Fruit fly (Drosophila melanogaster) whole organism, prepupa: Measurements from ENCODE around the gene B9d2.

Experiments used
- CG3919 ChIP-seq: fragments of 200-800 bp; sonication (Bioruptor generic); optimal IDR thresholded peaks from 3 replicates; lab custom pipeline; 2016; ENCODE audit warnings: missing biosample characterization, missing genetic modification characterization
- CG4318 ChIP-seq: fragments of 200-800 bp; sonication (Bioruptor generic); optimal IDR thresholded peaks from 3 replicates; lab custom pipeline; 2017; ENCODE audit warnings: missing biosample characterization, mild to moderate bottlenecking, missing genetic modification characterization
- CG6808 ChIP-seq: fragments of 200-800 bp; sonication (Bioruptor generic); optimal IDR thresholded peaks from 3 replicates; lab custom pipeline; 2017; ENCODE audit warnings: missing biosample characterization, missing genetic modification characterization, mild to moderate bottlenecking, moderate library complexity, missing genetic modification reagents
- CG6854 ChIP-seq: fragments of 200-800 bp; sonication (Bioruptor generic); optimal IDR thresholded peaks from 2 replicates; lab custom pipeline; 2017; ENCODE audit warnings: missing biosample characterization, mild to moderate bottlenecking, missing genetic modification characterization
- Eip75B ChIP-seq: fragments of 200-800 bp; sonication (Bioruptor generic); optimal IDR thresholded peaks from 3 replicates; lab custom pipeline; 2016; ENCODE audit warnings: missing biosample characterization, missing genetic modification characterization
- Eip78C ChIP-seq: fragments of 200-800 bp; sonication (Bioruptor generic); peaks from one replicate; lab custom pipeline; 2016; ENCODE audit warnings: missing biosample characterization, missing genetic modification characterization
- OdsH ChIP-seq: fragments of 200-800 bp; sonication (Bioruptor generic); optimal IDR thresholded peaks from 3 replicates; lab custom pipeline; 2016; ENCODE audit warnings: missing biosample characterization, missing genetic modification characterization
- achi ChIP-seq: fragments of 200-800 bp; sonication (Bioruptor generic); optimal IDR thresholded peaks from 3 replicates; lab custom pipeline; 2016; ENCODE audit warnings: missing biosample characterization, missing genetic modification characterization

dm6 chr2L:6118212-6118611 lies 12.2 kb downstream of the B9d2 start, which contains the start of gene CG31642:
- TF ChIP-seq OdsH (no peak), CG6854 (GFP tag; lab: Kevin White, UChicago) (no peak), achi (GFP tag; lab: Kevin White, UChicago) (no peak), Eip78C (GFP tag; lab: Kevin White, UChicago) (no peak), CG3919 (GFP tag; lab: Kevin White, UChicago) (no peak), Eip75B (GFP tag; lab: Kevin White, UChicago) (no peak), CG4318 (GFP tag; lab: Kevin White, UChicago) (no peak), CG6808 (GFP tag; lab: Kevin White, UChicago) (no peak)
